Fruit fly (Drosophila melanogaster): Measurements from ENCODE around the gene bard.

The bard gene

DNA sequence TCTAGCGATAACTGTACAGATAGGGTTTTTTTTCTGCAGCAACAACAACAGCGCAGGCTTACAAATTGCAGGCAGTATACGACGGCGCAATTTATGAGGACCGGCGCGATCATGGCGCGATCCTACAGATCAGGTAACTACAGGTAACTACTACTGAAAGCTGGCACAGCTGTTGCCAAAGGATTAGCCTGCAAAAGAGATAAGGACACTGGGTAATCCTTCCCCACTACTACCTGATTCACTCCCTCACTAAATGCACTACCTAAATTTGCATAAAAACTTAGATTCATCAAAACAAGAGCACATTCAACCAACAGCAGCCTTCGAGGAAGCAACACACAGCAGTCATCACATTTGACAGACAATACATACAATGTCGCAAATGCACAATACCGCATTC is at the start of gene bard:
TSS of gene bard (plus strand) at position 301 of the 400 bp plus-strand sequence.
- TF ChIP-seq noc (tag; optimal IDR thresholded peaks at IDR 0.05): no peak

dm6 chr3R:18043579-18043978 is 37.3 kb upstream of the bard start:
- TF ChIP-seq noc (tag; optimal IDR thresholded peaks at IDR 0.05): no peak

- TF ChIP-seq noc (tag; optimal IDR thresholded peaks at IDR 0.05): peak; percentile 10
Observed at dm6 chr3R:18049272-18050015, 31.4 kb upstream of the bard start.

dm6 chr3R:18050016-18050556 is 30.8 kb upstream of the bard start:
- no peak for TF ChIP-seq noc (tag; optimal IDR thresholded peaks at IDR 0.05)

dm6 chr3R:18050585-18050984 is 30.3 kb upstream of the bard start:
- no peak for TF ChIP-seq noc (tag; optimal IDR thresholded peaks at IDR 0.05)

- TF ChIP-seq noc (tag; optimal IDR thresholded peaks at IDR 0.05): no peak
Observed at dm6 chr3R:18052799-18053586, 27.9 kb upstream of the bard start, which contains the start of gene htl. TSS of gene htl (minus strand) at chr3R:18052984.

DNA sequence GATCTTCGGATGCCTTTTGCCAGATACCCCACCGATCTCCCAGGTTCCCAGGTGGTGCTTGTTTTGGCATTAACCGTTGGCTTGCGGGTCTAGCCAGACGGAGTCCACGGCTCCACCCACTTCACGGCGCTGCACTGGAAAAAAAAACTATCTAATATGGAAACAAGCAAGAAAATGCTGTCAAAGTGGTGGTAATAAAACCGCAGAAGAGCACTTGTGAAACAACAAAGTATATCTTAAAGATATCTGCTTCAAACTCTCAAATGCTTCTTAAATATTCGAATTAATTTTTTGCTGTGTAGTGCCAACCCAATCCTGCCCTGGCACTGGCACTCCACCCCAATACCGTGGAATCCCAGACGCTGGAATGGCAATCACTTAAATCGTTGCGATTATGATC is 22.4 kb upstream of the bard start:
- TF ChIP-seq noc (tag; optimal IDR thresholded peaks at IDR 0.05): no peak

- TF ChIP-seq noc (tag; optimal IDR thresholded peaks at IDR 0.05): no peak
Observed at dm6 chr3R:18060551-18060950, 20.3 kb upstream of the bard start.

dm6 chr3R:18063168-18063792 is 17.6 kb upstream of the bard start:
- TF ChIP-seq noc (tag; optimal IDR thresholded peaks at IDR 0.05): no peak

- no peak for TF ChIP-seq noc (tag; optimal IDR thresholded peaks at IDR 0.05)
Observed at dm6 chr3R:18064369-18064768, 16.5 kb upstream of the bard start.

DNA sequence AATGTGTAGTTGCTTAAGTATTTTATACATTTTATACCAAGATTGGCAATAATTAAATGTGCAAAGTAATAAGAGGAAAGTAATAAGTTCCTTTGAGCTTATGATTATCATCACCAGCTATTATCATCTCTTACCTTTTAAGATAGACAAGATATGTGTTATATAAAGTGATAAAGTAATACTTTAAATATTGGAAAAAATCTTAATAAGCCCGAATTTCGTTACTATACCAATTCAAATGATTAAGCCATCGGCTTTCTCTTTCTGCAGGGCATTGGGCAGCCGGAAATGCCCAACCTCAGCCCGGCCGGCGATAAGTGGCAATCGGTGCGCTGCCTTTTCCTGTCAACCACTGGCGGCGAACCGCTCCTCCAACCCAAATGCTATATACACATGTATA is 12.9 kb upstream of the bard start:
- TF ChIP-seq noc (tag; optimal IDR thresholded peaks at IDR 0.05): no peak

- no peak for TF ChIP-seq noc (tag; optimal IDR thresholded peaks at IDR 0.05)
Observed at dm6 chr3R:18072982-18073381, 7.9 kb upstream of the bard start.

DNA sequence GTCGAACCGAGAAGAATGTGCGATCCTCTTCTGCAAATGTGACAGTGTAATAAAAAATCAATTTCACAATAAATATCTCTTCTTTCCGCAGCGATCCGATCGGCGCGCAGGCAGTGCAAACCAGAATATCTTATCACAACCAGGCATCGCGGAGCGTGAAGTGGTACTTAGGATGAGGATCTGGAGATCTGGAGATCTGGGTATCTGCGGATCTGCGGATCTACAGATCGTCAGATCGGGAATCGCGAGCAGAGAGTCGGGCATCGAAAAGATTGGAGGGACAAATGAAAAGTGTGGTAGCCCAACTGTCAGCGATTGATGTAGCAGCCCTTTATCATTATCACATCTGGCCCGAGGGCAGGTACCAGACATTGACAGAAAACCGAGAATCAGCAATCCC is 5.8 kb upstream of the bard start:
- no peak for TF ChIP-seq noc (tag; optimal IDR thresholded peaks at IDR 0.05)

dm6 chr3R:18078060-18078459 is 2.8 kb upstream of the bard start:
- no peak for TF ChIP-seq noc (tag; optimal IDR thresholded peaks at IDR 0.05)

dm6 chr3R:18083297-18083696 is 2.4 kb downstream of the bard start:
- TF ChIP-seq noc (tag; optimal IDR thresholded peaks at IDR 0.05): no peak

DNA sequence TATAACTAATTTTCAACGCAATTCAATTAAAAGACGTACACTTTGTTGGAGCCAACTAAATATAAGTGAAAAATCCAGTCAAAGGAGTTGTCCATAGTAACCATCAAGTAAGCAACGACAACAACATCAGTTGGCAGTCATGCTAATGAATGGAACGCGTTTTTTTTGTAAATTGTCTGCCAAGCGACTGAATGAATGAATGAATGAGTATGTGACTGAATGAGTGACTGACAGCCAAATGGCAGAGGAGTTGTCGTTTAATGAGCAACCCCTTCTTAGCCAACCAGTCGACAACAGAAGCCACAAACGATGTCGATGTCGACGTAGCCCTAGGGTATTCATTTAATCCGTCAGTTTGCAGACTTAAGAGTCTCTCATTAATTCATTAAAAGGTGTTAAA is 7.4 kb downstream of the bard start:
- TF ChIP-seq noc (tag; optimal IDR thresholded peaks at IDR 0.05): no peak
